Worm (Caenorhabditis elegans): ENCODE results near the gene col-121.
A peak's percentile ranks its signal among the peaks of the same experiment; 100 is the strongest.

The col-121 gene

ce11 chrIV:9441391-9441790 lies 45.4 kb upstream of the col-121 start:
- TF ChIP-seq egl-27 (tag; optimal IDR thresholded peaks at IDR 0.05) (no peak), nhr-6 (tag; optimal IDR thresholded peaks at IDR 0.05) (no peak), blmp-1 (tag; optimal IDR thresholded peaks at IDR 0.05; ENCODE audit: insufficient read depth) (peak; percentile 41), nhr-10 (tag; optimal IDR thresholded peaks at IDR 0.05) (no peak), nhr-11 (tag; optimal IDR thresholded peaks at IDR 0.05) (no peak), C34F6.9 (tag; optimal IDR thresholded peaks at IDR 0.05) (no peak), sma-3 (GFP tag; optimal IDR thresholded peaks at IDR 0.05) (no peak), nhr-77 (tag; optimal IDR thresholded peaks at IDR 0.05) (no peak), ztf-1 (GFP tag; conservative IDR thresholded peaks at IDR 0.05) (no peak), unc-55 (GFP tag; optimal IDR thresholded peaks at IDR 0.05) (no peak), lin-11 (tag; optimal IDR thresholded peaks at IDR 0.05) (no peak), aly-2 (tag; optimal IDR thresholded peaks at IDR 0.05) (no peak), snpc-4 (tag; optimal IDR thresholded peaks at IDR 0.05) (no peak), ZK546.5 (tag; optimal IDR thresholded peaks at IDR 0.05) (no peak), lsy-2 (tag; optimal IDR thresholded peaks at IDR 0.05) (no peak), mab-5 (tag; optimal IDR thresholded peaks at IDR 0.05) (no peak), crh-2 (tag; optimal IDR thresholded peaks at IDR 0.05) (peak; percentile 8), ztf-4 (tag; optimal IDR thresholded peaks at IDR 0.05) (no peak), nhr-12 (tag; optimal IDR thresholded peaks at IDR 0.05) (no peak), sma-9 (GFP tag; optimal IDR thresholded peaks at IDR 0.05) (peak; percentile 12), sma-9 (tag; optimal IDR thresholded peaks at IDR 0.05) (no peak), mdl-1 (tag; optimal IDR thresholded peaks at IDR 0.05) (no peak), nhr-23 (tag; optimal IDR thresholded peaks at IDR 0.05) (no peak), nhr-21 (tag; optimal IDR thresholded peaks at IDR 0.05) (no peak), lin-13 (GFP tag; optimal IDR thresholded peaks at IDR 0.05) (no peak), unc-62 (GFP tag; optimal IDR thresholded peaks at IDR 0.05) (no peak)

- TF ChIP-seq ceh-82 (tag; optimal IDR thresholded peaks at IDR 0.05): no peak
- TF ChIP-seq ztf-1 (GFP tag; conservative IDR thresholded peaks at IDR 0.05): no peak
- TF ChIP-seq nhr-25 (tag; optimal IDR thresholded peaks at IDR 0.05): peak; percentile 68
- TF ChIP-seq fos-1 (tag; optimal IDR thresholded peaks at IDR 0.05): peak; percentile 12
- TF ChIP-seq dmd-4 (tag; optimal IDR thresholded peaks at IDR 0.05): no peak
- TF ChIP-seq lin-11 (tag; optimal IDR thresholded peaks at IDR 0.05): no peak
- no peak for TF ChIP-seq elt-3 (tag; optimal IDR thresholded peaks at IDR 0.05)
- no peak for TF ChIP-seq nhr-10 (tag; optimal IDR thresholded peaks at IDR 0.05)
- TF ChIP-seq nhr-6 (tag; optimal IDR thresholded peaks at IDR 0.05): no peak
- TF ChIP-seq unc-55 (GFP tag; optimal IDR thresholded peaks at IDR 0.05): no peak
- peak; percentile 72 for TF ChIP-seq nhr-129 (tag; optimal IDR thresholded peaks at IDR 0.05)
- TF ChIP-seq aly-2 (tag; optimal IDR thresholded peaks at IDR 0.05): no peak
- TF ChIP-seq sma-3 (GFP tag; optimal IDR thresholded peaks at IDR 0.05): peak; percentile 11
- no peak for TF ChIP-seq nhr-237 (tag; optimal IDR thresholded peaks at IDR 0.05)
- TF ChIP-seq sem-4 (tag; optimal IDR thresholded peaks at IDR 0.05): no peak
- no peak for TF ChIP-seq ztf-4 (tag; optimal IDR thresholded peaks at IDR 0.05)
- peak; percentile 21 for TF ChIP-seq C34F6.9 (tag; optimal IDR thresholded peaks at IDR 0.05)
- no peak for TF ChIP-seq mbf-1 (tag; optimal IDR thresholded peaks at IDR 0.05)
- TF ChIP-seq ceh-16 (tag; optimal IDR thresholded peaks at IDR 0.05): no peak
- no peak for TF ChIP-seq ZK546.5 (tag; optimal IDR thresholded peaks at IDR 0.05)
- peak; percentile 49 for TF ChIP-seq gmeb-1 (tag; optimal IDR thresholded peaks at IDR 0.05)
- TF ChIP-seq skn-1 (tag; optimal IDR thresholded peaks at IDR 0.05): no peak
- TF ChIP-seq R02D3.7 (tag; optimal IDR thresholded peaks at IDR 0.05): no peak
- no peak for TF ChIP-seq zag-1 (tag; optimal IDR thresholded peaks at IDR 0.05)
- no peak for TF ChIP-seq nhr-23 (tag; optimal IDR thresholded peaks at IDR 0.05)
- no peak for TF ChIP-seq mab-5 (tag; optimal IDR thresholded peaks at IDR 0.05)
- TF ChIP-seq unc-62 (GFP tag; optimal IDR thresholded peaks at IDR 0.05): no peak
- TF ChIP-seq elt-1 (tag; optimal IDR thresholded peaks at IDR 0.05): no peak
- peak; percentile 81 for TF ChIP-seq ama-1 (optimal IDR thresholded peaks at IDR 0.05)
- peak; percentile 76 for TF ChIP-seq snpc-4 (tag; optimal IDR thresholded peaks at IDR 0.05)
- TF ChIP-seq crh-2 (tag; optimal IDR thresholded peaks at IDR 0.05): peak; percentile 0
- peak; percentile 48 for TF ChIP-seq F13H6.1 (tag; optimal IDR thresholded peaks at IDR 0.05)
- TF ChIP-seq mdl-1 (tag; optimal IDR thresholded peaks at IDR 0.05): no peak
- peak in 1 of 2 experiments; percentile 41 for TF ChIP-seq lsy-2 (tag; optimal IDR thresholded peaks at IDR 0.05)
- TF ChIP-seq nhr-12 (tag; optimal IDR thresholded peaks at IDR 0.05): no peak
Measured at ce11 chrIV:9440880-9441336, 44.9 kb upstream of the col-121 start, which contains the start of gene idh-1. Gene idh-1, minus strand, starts transcription at chrIV:9441107.

Data from whole organism, L2 larva.